Worm (Caenorhabditis elegans) whole organism, young adult: ENCODE measurements around the gene T25B9.8.
A peak's percentile ranks its signal among the peaks of the same experiment; 100 is the strongest.

ENCODE experiments used
- B0019.2 ChIP-seq: fragments of 200-800 bp; sonication (Bioruptor generic); conservative IDR thresholded peaks from 2 replicates; pipeline ENCODE4 v1.3.6; 2022; ENCODE audit warnings: missing genetic modification reagents, missing genetic modification characterization, missing compliant biosample characterization
- F22D6.2 ChIP-seq: sonication (generic microtip); optimal IDR thresholded peaks from 2 replicates; lab custom pipeline; 2016; ENCODE audit warnings: mild to moderate bottlenecking, missing genetic modification characterization, missing compliant biosample characterization
- F37B4.10 ChIP-seq: fragments of 200-800 bp; sonication (Bioruptor generic); IDR thresholded peaks from 2 replicates; pipeline ENCODE4 v1.3.6; 2022; ENCODE audit warnings: missing genetic modification characterization, missing compliant biosample characterization
- F55B11.4 ChIP-seq: sonication (generic microtip); optimal IDR thresholded peaks from 2 replicates; lab custom pipeline; 2016; ENCODE audit warnings: missing compliant biosample characterization, missing genetic modification characterization, borderline replicate concordance; ENCODE audit not compliant: insufficient read depth
- F57A8.1 ChIP-seq: fragments of 200-800 bp; sonication (Bioruptor generic); optimal IDR thresholded peaks from 2 replicates; lab custom pipeline; 2018; ENCODE audit warnings: mild to moderate bottlenecking, missing genetic modification characterization, moderate library complexity, missing compliant biosample characterization
- K11D2.4 ChIP-seq: fragments of 200-800 bp; sonication (Bioruptor generic); IDR thresholded peaks from 2 replicates; pipeline ENCODE4 v1.3.6; 2022; ENCODE audit warnings: missing genetic modification reagents, missing genetic modification characterization, missing compliant biosample characterization
- Y56A3A.18 ChIP-seq: fragments of 200-800 bp; sonication (Bioruptor generic); IDR thresholded peaks from 2 replicates; pipeline ENCODE4 v1.3.6; 2022; ENCODE audit warnings: missing genetic modification reagents, missing genetic modification characterization, missing compliant biosample characterization
- Y95B8A.8 ChIP-seq: fragments of 200-800 bp; sonication (Bioruptor generic); IDR thresholded peaks from 2 replicates; pipeline ENCODE4 v1.3.6; 2022; ENCODE audit warnings: missing genetic modification reagents, missing genetic modification characterization, missing compliant biosample characterization
- aptf-2 ChIP-seq: fragments of 200-800 bp; sonication (Bioruptor generic); conservative IDR thresholded peaks from 2 replicates; pipeline ENCODE4 v1.3.6; 2022; ENCODE audit warnings: missing genetic modification reagents, missing genetic modification characterization, missing compliant biosample characterization
- atf-7 ChIP-seq: sonication (generic microtip); optimal IDR thresholded peaks from 2 replicates; lab custom pipeline; 2017; ENCODE audit warnings: mild to moderate bottlenecking, missing genetic modification characterization, missing compliant biosample characterization
- athp-1 ChIP-seq: sonication (generic microtip); optimal IDR thresholded peaks from 2 replicates; lab custom pipeline; 2017; ENCODE audit warnings: mild to moderate bottlenecking, missing genetic modification characterization, missing compliant biosample characterization
- attf-3 ChIP-seq: fragments of 200-800 bp; sonication (Bioruptor generic); conservative IDR thresholded peaks from 2 replicates; pipeline ENCODE4 v1.3.6; 2022; ENCODE audit warnings: missing genetic modification reagents, missing genetic modification characterization, missing compliant biosample characterization
- cebp-1 ChIP-seq, 2 experiments: fragments of 200-800 bp in 1 of 2; sonication (Bioruptor generic) in 1 of 2; sonication (generic microtip) in 1 of 2; IDR thresholded peaks in 1 of 2; optimal IDR thresholded peaks in 1 of 2; 2 replicates each; pipeline versions ENCODE4 v1.3.6 to Lab custom; 2017 to 2022; ENCODE audit warnings: missing compliant biosample characterization in 2 of 2, missing genetic modification characterization in 2 of 2, mild to moderate bottlenecking in 1 of 2, missing genetic modification reagents in 1 of 2, moderate library complexity in 1 of 2
- ceh-91 ChIP-seq: fragments of 200-800 bp; sonication (Bioruptor generic); IDR thresholded peaks from 2 replicates; pipeline ENCODE4 v1.3.6; 2022; ENCODE audit warnings: missing genetic modification reagents, missing genetic modification characterization, missing compliant biosample characterization
- chd-7 ChIP-seq: sonication (generic microtip); optimal IDR thresholded peaks from 2 replicates; lab custom pipeline; 2016; ENCODE audit warnings: mild to moderate bottlenecking, missing genetic modification characterization, moderate library complexity, missing compliant biosample characterization
- dpff-1 ChIP-seq: sonication (generic microtip); optimal IDR thresholded peaks from 2 replicates; lab custom pipeline; 2017; ENCODE audit warnings: mild to moderate bottlenecking, missing genetic modification characterization, missing compliant biosample characterization
- egl-18 ChIP-seq: fragments of 200-800 bp; sonication (Bioruptor generic); IDR thresholded peaks from 2 replicates; pipeline ENCODE4 v1.3.6; 2022; ENCODE audit warnings: missing genetic modification reagents, missing genetic modification characterization, missing compliant biosample characterization
- ekl-4 ChIP-seq: fragments of 200-800 bp; sonication (Bioruptor generic); IDR thresholded peaks from 2 replicates; pipeline ENCODE4 v1.3.6; 2022; ENCODE audit warnings: missing genetic modification reagents, missing genetic modification characterization, missing compliant biosample characterization
- ets-4 ChIP-seq: fragments of 200-800 bp; sonication (Bioruptor generic); optimal IDR thresholded peaks from 2 replicates; lab custom pipeline; 2018; ENCODE audit warnings: mild to moderate bottlenecking, missing genetic modification characterization, missing compliant biosample characterization
- fkh-3 ChIP-seq: sonication (generic microtip); optimal IDR thresholded peaks from 2 replicates; lab custom pipeline; 2016; ENCODE audit warnings: mild to moderate bottlenecking, missing genetic modification characterization, missing compliant biosample characterization
- hsf-1 ChIP-seq: fragments of 200-800 bp; sonication (Bioruptor generic); IDR thresholded peaks from 2 replicates; pipeline ENCODE4 v1.3.6; 2022; ENCODE audit warnings: missing genetic modification reagents, missing genetic modification characterization, missing compliant biosample characterization
- lag-1 ChIP-seq: fragments of 200-800 bp; sonication (Bioruptor generic); IDR thresholded peaks from 2 replicates; pipeline ENCODE4 v1.3.6; 2022; ENCODE audit warnings: missing genetic modification reagents, missing genetic modification characterization, missing compliant biosample characterization
- lin-26 ChIP-seq: fragments of 200-800 bp; sonication (Bioruptor generic); IDR thresholded peaks from 2 replicates; pipeline ENCODE4 v1.3.6; 2022; ENCODE audit warnings: missing genetic modification reagents, missing genetic modification characterization, missing compliant biosample characterization
- lin-35 ChIP-seq, 3 experiments: fragments of 150-350 bp in 2 of 3; sonication (generic microtip) in 1 of 3; optimal IDR thresholded peaks; 2 replicates each; lab custom pipeline; 2014 to 2018; ENCODE audit warnings: missing biosample characterization in 3 of 3, missing genetic modification characterization in 3 of 3, missing genetic modification reagents in 3 of 3
- madf-8 ChIP-seq: fragments of 200-800 bp; sonication (Bioruptor generic); conservative IDR thresholded peaks from 2 replicates; pipeline ENCODE4 v1.3.6; 2022; ENCODE audit warnings: missing genetic modification reagents, missing genetic modification characterization, missing compliant biosample characterization
- mes-4 ChIP-seq: sonication (generic microtip); optimal IDR thresholded peaks from 2 replicates; lab custom pipeline; 2016; ENCODE audit warnings: missing genotype, missing genetic modification characterization, missing compliant biosample characterization
- mxl-1 ChIP-seq: sonication (generic microtip); optimal IDR thresholded peaks from 2 replicates; lab custom pipeline; 2016; ENCODE audit warnings: missing genetic modification characterization, missing compliant biosample characterization
- nfya-1 ChIP-seq: sonication (generic microtip); optimal IDR thresholded peaks from 2 replicates; lab custom pipeline; 2017; ENCODE audit warnings: antibody characterized with exemption, missing compliant biosample characterization, missing genetic modification characterization, borderline replicate concordance; ENCODE audit not compliant: insufficient read depth
- nfyb-1 ChIP-seq: fragments of 200-800 bp; sonication (Bioruptor generic); IDR thresholded peaks from 2 replicates; pipeline ENCODE4 v1.3.6; 2022; ENCODE audit warnings: missing genetic modification reagents, missing genetic modification characterization, missing compliant biosample characterization
- nhr-80 ChIP-seq: sonication (generic microtip); optimal IDR thresholded peaks from 2 replicates; lab custom pipeline; 2016; ENCODE audit warnings: missing genetic modification characterization, missing compliant biosample characterization
- rcor-1 ChIP-seq: fragments of 200-800 bp; sonication (Bioruptor generic); IDR thresholded peaks from 2 replicates; pipeline ENCODE4 v1.3.6; 2022; ENCODE audit warnings: missing genetic modification reagents, missing genetic modification characterization, missing compliant biosample characterization
- sea-2 ChIP-seq: fragments of 200-800 bp; sonication (Bioruptor generic); IDR thresholded peaks from 2 replicates; pipeline ENCODE4 v1.3.6; 2022; ENCODE audit warnings: missing genetic modification characterization, missing compliant biosample characterization
- snpc-1.3 ChIP-seq: sonication (generic microtip); optimal IDR thresholded peaks from 2 replicates; lab custom pipeline; 2017; ENCODE audit warnings: missing genetic modification characterization, mild to moderate bottlenecking, missing compliant biosample characterization, antibody characterized with exemption, moderate library complexity, missing genotype, missing genetic modification reagents; ENCODE audit not compliant: insufficient read depth
- tbp1 ChIP-seq: fragments of 200-800 bp; sonication (Bioruptor generic); optimal IDR thresholded peaks from 2 replicates; lab custom pipeline; 2018; ENCODE audit warnings: mild to moderate bottlenecking, missing genetic modification characterization, missing compliant biosample characterization
- tlf-1 ChIP-seq: fragments of 200-800 bp; sonication (Bioruptor generic); optimal IDR thresholded peaks from 2 replicates; lab custom pipeline; 2018; ENCODE audit warnings: mild to moderate bottlenecking, missing genetic modification characterization, missing compliant biosample characterization
- unc-130 ChIP-seq: sonication (generic microtip); optimal IDR thresholded peaks from 2 replicates; lab custom pipeline; 2016; ENCODE audit warnings: missing genetic modification reagents, missing genetic modification characterization, missing compliant biosample characterization
- xnd-1 ChIP-seq: sonication (generic microtip); optimal IDR thresholded peaks from 2 replicates; lab custom pipeline; 2016; ENCODE audit warnings: missing genotype, missing genetic modification reagents, missing genetic modification characterization, missing compliant biosample characterization
- zfh-2 ChIP-seq: fragments of 200-800 bp; sonication (Bioruptor generic); conservative IDR thresholded peaks from 2 replicates; pipeline ENCODE4 v1.3.6; 2022; ENCODE audit warnings: missing genetic modification reagents, missing genetic modification characterization, missing compliant biosample characterization
- ztf-18 ChIP-seq: sonication (generic microtip); optimal IDR thresholded peaks from 2 replicates; lab custom pipeline; 2016; ENCODE audit warnings: missing genotype, mild to moderate bottlenecking, missing genetic modification characterization, missing compliant biosample characterization
- ztf-22 ChIP-seq: fragments of 200-800 bp; sonication (Bioruptor generic); optimal IDR thresholded peaks from 2 replicates; lab custom pipeline; 2018; ENCODE audit warnings: mild to moderate bottlenecking, missing genetic modification characterization, moderate library complexity, missing compliant biosample characterization
- ztf-26 ChIP-seq: sonication (generic microtip); optimal IDR thresholded peaks from 2 replicates; lab custom pipeline; 2017; ENCODE audit warnings: missing genetic modification characterization, missing compliant biosample characterization

Gene T25B9.8

ce11 chrIV:10811388-10811787 is 43.4 kb upstream of the T25B9.8 start:
- TF ChIP-seq K11D2.4 (GFP tag; lab: Robert Waterston, UW), result no peak
- TF ChIP-seq atf-7 (tag; lab: Kevin White, UChicago), result no peak
- TF ChIP-seq xnd-1 (tag; lab: Kevin White, UChicago), result no peak
- TF ChIP-seq mxl-1 (tag; lab: Kevin White, UChicago), result no peak
- TF ChIP-seq, all 124 proteins: peak for 0

ce11 chrIV:10810820-10811219 is 42.8 kb upstream of the T25B9.8 start:
- TF ChIP-seq madf-8 (GFP tag; lab: Robert Waterston, UW) (no peak), nfyb-1 (GFP tag; lab: Robert Waterston, UW) (0 out of 2 replicates have a peak, but pooled peaks have one; percentile 46), attf-3 (GFP tag; lab: Robert Waterston, UW) (no peak), cebp-1 (GFP tag; IDR thresholded peaks at IDR 0.05; lab: Robert Waterston, UW) (no peak), cebp-1 (tag; optimal IDR thresholded peaks at IDR 0.05; lab: Kevin White, UChicago) (peak; percentile 25), tlf-1 (GFP tag; lab: Kevin White, UChicago) (no peak), nhr-80 (tag; lab: Kevin White, UChicago) (peak; percentile 55), rcor-1 (no peak)

DNA sequence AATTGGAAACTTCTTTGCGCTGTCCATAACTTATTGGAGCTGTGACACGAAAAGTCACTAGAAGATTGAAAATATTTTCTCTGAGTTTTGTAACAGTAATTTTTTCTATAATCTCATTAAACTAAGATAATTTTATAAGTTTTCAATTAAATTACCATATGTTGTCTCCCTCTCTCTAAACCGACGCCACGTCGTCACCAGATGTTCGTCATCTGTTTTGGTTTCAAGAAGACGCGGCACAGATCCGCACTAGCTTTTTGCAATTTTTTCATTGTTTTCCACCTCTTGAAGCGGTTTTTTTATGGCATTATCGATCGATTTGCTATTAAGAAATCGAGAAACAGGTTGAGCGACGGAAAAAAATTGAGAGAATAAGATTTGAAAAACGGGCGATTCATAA is 36.0 kb upstream of the T25B9.8 start:
- TF ChIP-seq mxl-1 (tag; lab: Kevin White, UChicago) (no peak), sea-2 (GFP tag; lab: Robert Waterston, UW) (no peak), unc-130 (no peak), egl-18 (GFP tag; lab: Robert Waterston, UW) (no peak), F22D6.2 (tag; lab: Kevin White, UChicago) (no peak), Y56A3A.18 (GFP tag; lab: Robert Waterston, UW) (no peak), ztf-22 (GFP tag; lab: Kevin White, UChicago) (no peak), ets-4 (GFP tag; lab: Kevin White, UChicago) (no peak), athp-1 (no peak), F55B11.4 (tag; lab: Kevin White, UChicago) (no peak), dpff-1 (no peak), tbp1 (GFP tag; lab: Kevin White, UChicago) (no peak), ztf-18 (tag; lab: Kevin White, UChicago) (no peak)

ce11 chrIV:10799354-10799753 is 31.4 kb upstream of the T25B9.8 start, which contains the start of gene zipt-2.1:
Gene zipt-2.1, plus strand, starts transcription at chrIV:10799654.
- TF ChIP-seq F57A8.1 (GFP tag; lab: Kevin White, UChicago) (no peak), lin-35 (GFP tag; optimal IDR thresholded peaks at IDR 0.05; lab: Kevin White, UChicago) (no peak), zfh-2 (GFP tag; lab: Robert Waterston, UW) (no peak), F22D6.2 (tag; lab: Kevin White, UChicago) (no peak), F37B4.10 (no peak), lag-1 (GFP tag; lab: Robert Waterston, UW) (no peak), ztf-26 (no peak), fkh-3 (tag; lab: Kevin White, UChicago) (no peak), ceh-91 (GFP tag; lab: Robert Waterston, UW) (no peak), B0019.2 (GFP tag; lab: Robert Waterston, UW) (no peak), madf-8 (GFP tag; lab: Robert Waterston, UW) (no peak)

- TF ChIP-seq ekl-4, result no peak
- TF ChIP-seq hsf-1, result no peak
- no peak for TF ChIP-seq sea-2 (GFP tag; lab: Robert Waterston, UW)
- TF ChIP-seq unc-130, result no peak
- TF ChIP-seq lin-26, result no peak
- no peak for TF ChIP-seq Y95B8A.8
- no peak for TF ChIP-seq chd-7 (tag; lab: Kevin White, UChicago)
- no peak for TF ChIP-seq snpc-1.3
- TF ChIP-seq mes-4, result no peak
- no peak for TF ChIP-seq ztf-22 (GFP tag; lab: Kevin White, UChicago)
- no peak for TF ChIP-seq nfya-1 (tag; lab: Kevin White, UChicago)
- no peak for TF ChIP-seq aptf-2 (GFP tag; lab: Robert Waterston, UW)
These were observed 30.6 kb upstream of the T25B9.8 start for ce11 chrIV:10798604-10799003.
